Worm (Caenorhabditis elegans): ENCODE measurements around the gene mbr-1.

Gene mbr-1

ce11 chrX:10711769-10712168 is 10.1 kb downstream of the mbr-1 start, which contains the start of gene rhgf-1:
rhgf-1 (minus strand) TSS chrX:10711869.
- TF ChIP-seq ces-1 (GFP tag; optimal IDR thresholded peaks at IDR 0.05) = no peak
- no peak for TF ChIP-seq tbx-8 (GFP tag; optimal IDR thresholded peaks at IDR 0.05)
- no peak for TF ChIP-seq zip-8 (tag; optimal IDR thresholded peaks at IDR 0.05)
- TF ChIP-seq unc-120 (tag; optimal IDR thresholded peaks at IDR 0.05; ENCODE audit: poor library complexity, severe bottlenecking) = no peak
- TF ChIP-seq sptf-1 (tag; optimal IDR thresholded peaks at IDR 0.05) = no peak
- no peak for TF ChIP-seq nhr-12 (tag; optimal IDR thresholded peaks at IDR 0.05)
- no peak for TF ChIP-seq mep-1 (tag; optimal IDR thresholded peaks at IDR 0.05)
- TF ChIP-seq cnd-1 (tag; optimal IDR thresholded peaks at IDR 0.05) = no peak

ce11 chrX:10704329-10704728 is 17.5 kb downstream of the mbr-1 start:
- TF ChIP-seq ceh-39 (tag; optimal IDR thresholded peaks at IDR 0.05) = no peak
- TF ChIP-seq lsy-2 (tag; optimal IDR thresholded peaks at IDR 0.05) = no peak
- no peak for TF ChIP-seq lin-13 (tag; optimal IDR thresholded peaks at IDR 0.05)
- no peak for TF ChIP-seq nhr-2 (tag; optimal IDR thresholded peaks at IDR 0.05)
- TF ChIP-seq nhr-12 (tag; optimal IDR thresholded peaks at IDR 0.05) = no peak
- no peak for TF ChIP-seq bed-3 (GFP tag; optimal IDR thresholded peaks at IDR 0.05)
- TF ChIP-seq sem-2 (GFP tag; optimal IDR thresholded peaks at IDR 0.05) = no peak
- no peak for TF ChIP-seq cnd-1 (tag; optimal IDR thresholded peaks at IDR 0.05)
- no peak for TF ChIP-seq unc-62 (GFP tag; optimal IDR thresholded peaks at IDR 0.05)
- TF ChIP-seq nhr-237 (tag; optimal IDR thresholded peaks at IDR 0.05) = no peak
- TF ChIP-seq blmp-1 (tag; optimal IDR thresholded peaks at IDR 0.05) = no peak
- TF ChIP-seq lin-32 (GFP tag; optimal IDR thresholded peaks at IDR 0.05) = no peak
- no peak for TF ChIP-seq ceh-43 (GFP tag; optimal IDR thresholded peaks at IDR 0.05)
- TF ChIP-seq pha-4 (tag; optimal IDR thresholded peaks at IDR 0.05) = no peak
- no peak for TF ChIP-seq nhr-28 (tag; optimal IDR thresholded peaks at IDR 0.05)
- TF ChIP-seq ces-1 (GFP tag; optimal IDR thresholded peaks at IDR 0.05) = no peak
- TF ChIP-seq snpc-4 (tag; optimal IDR thresholded peaks at IDR 0.05) = no peak
- no peak for TF ChIP-seq M03D4.4 (tag; optimal IDR thresholded peaks at IDR 0.05)
- TF ChIP-seq ham-2 (GFP tag; optimal IDR thresholded peaks at IDR 0.05) = no peak

ce11 chrX:10694933-10695332 is 26.9 kb downstream of the mbr-1 start, which contains the start of gene plpp-1.3:
plpp-1.3 (plus strand) TSS chrX:10695312.
- no peak for TF ChIP-seq mab-5 (tag; optimal IDR thresholded peaks at IDR 0.05)
- no peak for TF ChIP-seq M03D4.4 (tag; optimal IDR thresholded peaks at IDR 0.05)
- TF ChIP-seq ham-2 (GFP tag; optimal IDR thresholded peaks at IDR 0.05) = no peak
- TF ChIP-seq bed-3 (GFP tag; optimal IDR thresholded peaks at IDR 0.05) = no peak
- no peak for TF ChIP-seq hlh-1 (tag; optimal IDR thresholded peaks at IDR 0.05)
- TF ChIP-seq nhr-2 (tag; optimal IDR thresholded peaks at IDR 0.05) = no peak
- no peak for TF ChIP-seq sptf-1 (tag; optimal IDR thresholded peaks at IDR 0.05)
- TF ChIP-seq ztf-11 (tag; optimal IDR thresholded peaks at IDR 0.05) = no peak
- TF ChIP-seq tbx-8 (GFP tag; optimal IDR thresholded peaks at IDR 0.05) = no peak
- no peak for TF ChIP-seq ceh-43 (GFP tag; optimal IDR thresholded peaks at IDR 0.05)
- no peak for TF ChIP-seq cnd-1 (tag; optimal IDR thresholded peaks at IDR 0.05)
- no peak for TF ChIP-seq snpc-4 (tag; optimal IDR thresholded peaks at IDR 0.05)
- peak; percentile 17 for TF ChIP-seq ceh-39 (tag; optimal IDR thresholded peaks at IDR 0.05)
- TF ChIP-seq nhr-28 (tag; optimal IDR thresholded peaks at IDR 0.05) = no peak
- no peak for TF ChIP-seq pha-4 (tag; optimal IDR thresholded peaks at IDR 0.05)
- peak; percentile 48 for TF ChIP-seq mep-1 (tag; optimal IDR thresholded peaks at IDR 0.05)
- TF ChIP-seq unc-120 (tag; optimal IDR thresholded peaks at IDR 0.05; ENCODE audit: poor library complexity, severe bottlenecking) = no peak
- TF ChIP-seq mls-2 (tag; optimal IDR thresholded peaks at IDR 0.05) = no peak

ce11 chrX:10694248-10694647 is 27.6 kb downstream of the mbr-1 start:
- TF ChIP-seq unc-120 (tag; optimal IDR thresholded peaks at IDR 0.05; ENCODE audit: poor library complexity, severe bottlenecking) = no peak
- TF ChIP-seq mep-1 (tag; optimal IDR thresholded peaks at IDR 0.05) = no peak
- TF ChIP-seq drap-1 (GFP tag; optimal IDR thresholded peaks at IDR 0.05) = no peak

- TF ChIP-seq snpc-4 (tag; optimal IDR thresholded peaks at IDR 0.05) (no peak), zip-8 (tag; optimal IDR thresholded peaks at IDR 0.05) (peak; percentile 86), nhr-237 (tag; optimal IDR thresholded peaks at IDR 0.05) (no peak), bed-3 (GFP tag; optimal IDR thresholded peaks at IDR 0.05) (no peak)
These were observed 29.8 kb downstream of the mbr-1 start for ce11 chrX:10692057-10692456.

- TF ChIP-seq cnd-1 (tag; optimal IDR thresholded peaks at IDR 0.05) (no peak), bed-3 (GFP tag; optimal IDR thresholded peaks at IDR 0.05) (no peak), nhr-12 (tag; optimal IDR thresholded peaks at IDR 0.05) (no peak), ham-2 (GFP tag; optimal IDR thresholded peaks at IDR 0.05) (no peak), mep-1 (tag; optimal IDR thresholded peaks at IDR 0.05) (no peak), zip-8 (tag; optimal IDR thresholded peaks at IDR 0.05) (no peak), nhr-237 (tag; optimal IDR thresholded peaks at IDR 0.05) (no peak), ceh-83 (GFP tag; optimal IDR thresholded peaks at IDR 0.05) (no peak), elt-1 (tag; optimal IDR thresholded peaks at IDR 0.05; ENCODE audit: borderline replicate concordance, insufficient read depth) (no peak), lin-13 (tag; optimal IDR thresholded peaks at IDR 0.05) (no peak), M03D4.4 (tag; optimal IDR thresholded peaks at IDR 0.05) (no peak), elt-3 (tag; optimal IDR thresholded peaks at IDR 0.05) (no peak), ceh-43 (GFP tag; optimal IDR thresholded peaks at IDR 0.05) (no peak), nhr-2 (tag; optimal IDR thresholded peaks at IDR 0.05) (no peak), mls-2 (tag; optimal IDR thresholded peaks at IDR 0.05) (no peak), sptf-1 (tag; optimal IDR thresholded peaks at IDR 0.05) (no peak)
These were observed 30.2 kb downstream of the mbr-1 start, which contains the start of gene yap-1 for ce11 chrX:10691643-10692042. yap-1 (plus strand) TSS chrX:10691943.
